Worm (Caenorhabditis elegans): ENCODE measurements around the gene col-43.

ce11 chrV:8050811-8051210, at the start of gene col-43:
- TF ChIP-seq hmbx-1 (tag; optimal IDR thresholded peaks at IDR 0.05), result no peak
- no peak for TF ChIP-seq ama-1 (optimal IDR thresholded peaks at IDR 0.05)
- no peak for TF ChIP-seq F13C5.2 (tag; optimal IDR thresholded peaks at IDR 0.05)
